Fruit fly (Drosophila melanogaster) whole organism, prepupa: ENCODE measurements around the gene Ravus.

Experiments used
- fkh ChIP-seq: fragments of 200-800 bp; sonication (Bioruptor generic); optimal IDR thresholded peaks from 3 replicates; lab custom pipeline; 2017; ENCODE audit warnings: missing biosample characterization, mild to moderate bottlenecking, missing genetic modification characterization, moderate library complexity
- lz ChIP-seq: fragments of 200-800 bp; sonication (Bioruptor generic); optimal IDR thresholded peaks from 3 replicates; lab custom pipeline; 2016; ENCODE audit warnings: missing biosample characterization, missing genetic modification characterization

Gene Ravus

dm6 chr3R:13214347-13214746 lies 49.5 kb downstream of the Ravus start, which contains the start of gene CG8483:
Gene CG8483, minus strand, starts transcription at chr3R:13214465.
- TF ChIP-seq lz (GFP tag; lab: Kevin White, UChicago) (no peak), fkh (GFP tag; lab: Kevin White, UChicago) (peak; percentile 4)
